Fruit fly (Drosophila melanogaster) whole organism, embryonic: Measurements from ENCODE around the gene CG34242.

Source experiments
- Ada2b ChIP-seq: fragments of 200-800 bp; sonication (Bioruptor generic); IDR thresholded peaks from 2 replicates; pipeline ENCODE4 v1.3.6; 2022; ENCODE audit warnings: missing biosample characterization, missing genetic modification characterization
- Asciz ChIP-seq: fragments of 200-800 bp; sonication (Bioruptor generic); optimal IDR thresholded peaks from 2 replicates; lab custom pipeline; 2017; ENCODE audit warnings: missing biosample characterization, mild to moderate bottlenecking, missing genetic modification characterization, missing genetic modification reagents
- B-H2 ChIP-seq: fragments of 200-800 bp; sonication (Bioruptor generic); optimal IDR thresholded peaks from 2 replicates; lab custom pipeline; 2018; ENCODE audit warnings: missing biosample characterization, mild to moderate bottlenecking, missing genetic modification characterization
- Bdp1 ChIP-seq: fragments of 200-800 bp; sonication (Bioruptor generic); optimal IDR thresholded peaks from 3 replicates; lab custom pipeline; 2016; ENCODE audit warnings: missing biosample characterization, missing genetic modification characterization
- BtbVII ChIP-seq: fragments of 200-800 bp; sonication (Bioruptor generic); optimal IDR thresholded peaks from 3 replicates; lab custom pipeline; 2017; ENCODE audit warnings: missing biosample characterization, mild to moderate bottlenecking, missing genetic modification characterization
- CG11695 ChIP-seq: fragments of 200-800 bp; sonication (Bioruptor generic); IDR thresholded peaks from 3 replicates; pipeline ENCODE4 v1.3.6; 2022; ENCODE audit warnings: missing biosample characterization, missing genetic modification characterization
- CG12659 ChIP-seq: fragments of 200-800 bp; sonication (Bioruptor generic); optimal IDR thresholded peaks from 3 replicates; lab custom pipeline; 2017; ENCODE audit warnings: mild to moderate bottlenecking, missing biosample characterization, missing genetic modification reagents, missing genetic modification characterization
- CG13424 ChIP-seq: fragments of 200-800 bp; sonication (Bioruptor generic); optimal IDR thresholded peaks from 2 replicates; lab custom pipeline; 2019; ENCODE audit warnings: missing biosample characterization, mild to moderate bottlenecking, missing genetic modification characterization, moderate library complexity
- CG14014 ChIP-seq: fragments of 200-800 bp; sonication (Bioruptor generic); IDR thresholded peaks from 2 replicates; pipeline ENCODE4 v1.3.6; 2022; ENCODE audit warnings: missing biosample characterization, missing genetic modification characterization
- CG14860 ChIP-seq: fragments of 200-800 bp; sonication (Bioruptor generic); IDR thresholded peaks from 3 replicates; pipeline ENCODE4 v1.3.6; 2022; ENCODE audit warnings: missing biosample characterization, missing genetic modification characterization; ENCODE audit not compliant: partially characterized antibody
- CG15269 ChIP-seq: fragments of 200-800 bp; sonication (Bioruptor generic); optimal IDR thresholded peaks from 2 replicates; lab custom pipeline; 2018; ENCODE audit warnings: missing biosample characterization, mild to moderate bottlenecking, missing genetic modification characterization, moderate library complexity
- CG15601 ChIP-seq: fragments of 200-800 bp; sonication (Bioruptor generic); optimal IDR thresholded peaks from 3 replicates; lab custom pipeline; 2019; ENCODE audit warnings: missing biosample characterization, mild to moderate bottlenecking, missing genetic modification characterization, moderate library complexity
- CG16813 ChIP-seq: fragments of 200-800 bp; sonication (Bioruptor generic); IDR thresholded peaks from 3 replicates; pipeline ENCODE4 v1.3.6; 2022; ENCODE audit warnings: missing biosample characterization, missing genetic modification characterization; ENCODE audit not compliant: partially characterized antibody
- CG17359 ChIP-seq: fragments of 200-800 bp; sonication (Bioruptor generic); optimal IDR thresholded peaks from 3 replicates; lab custom pipeline; 2018; ENCODE audit warnings: missing biosample characterization, mild to moderate bottlenecking, missing genetic modification characterization, moderate library complexity
- CG31388 ChIP-seq: fragments of 200-800 bp; sonication (Bioruptor generic); optimal IDR thresholded peaks from 2 replicates; lab custom pipeline; 2016; ENCODE audit warnings: missing biosample characterization, missing genetic modification characterization
- CG32767 ChIP-seq: fragments of 200-800 bp; sonication (Bioruptor generic); IDR thresholded peaks from 2 replicates; pipeline ENCODE4 v1.3.6; 2022; ENCODE audit warnings: missing biosample characterization, missing genetic modification characterization
- CG5245 ChIP-seq: fragments of 200-800 bp; sonication (Bioruptor generic); optimal IDR thresholded peaks from 3 replicates; lab custom pipeline; 2016; ENCODE audit warnings: missing biosample characterization, missing genetic modification characterization
- CG6689 ChIP-seq: fragments of 200-800 bp; sonication (Bioruptor generic); IDR thresholded peaks from 2 replicates; pipeline ENCODE4 v1.3.6; 2022; ENCODE audit warnings: missing biosample characterization, missing genetic modification characterization
- CG7556 ChIP-seq: fragments of 200-800 bp; sonication (Bioruptor generic); optimal IDR thresholded peaks from 2 replicates; lab custom pipeline; 2017; ENCODE audit warnings: missing biosample characterization, mild to moderate bottlenecking, missing genetic modification characterization
- CG9215 ChIP-seq: fragments of 200-800 bp; sonication (Bioruptor generic); IDR thresholded peaks from 2 replicates; pipeline ENCODE4 v1.3.6; 2022; ENCODE audit warnings: missing biosample characterization, missing genetic modification characterization
- CkIIα-i1 ChIP-seq: fragments of 200-800 bp; sonication (Bioruptor generic); IDR thresholded peaks from 2 replicates; pipeline ENCODE4 v1.3.6; 2022; ENCODE audit warnings: missing biosample characterization, missing genetic modification characterization
- Dfd ChIP-seq, 2 experiments: fragments of >200 bp; optimal IDR thresholded peaks; 2 replicates each; lab custom pipeline; 2017; ENCODE audit warnings: missing biosample characterization in 2 of 2, missing genetic modification characterization in 2 of 2
- E2f1 ChIP-seq: fragments of 200-800 bp; sonication (Bioruptor generic); IDR thresholded peaks from 2 replicates; pipeline ENCODE4 v1.3.6; 2022; ENCODE audit warnings: missing biosample characterization, missing genetic modification characterization
- Elba2 ChIP-seq: fragments of 200-800 bp; sonication (Bioruptor generic); optimal IDR thresholded peaks from 3 replicates; lab custom pipeline; 2016; ENCODE audit warnings: missing biosample characterization, missing genetic modification characterization
- H15 ChIP-seq: fragments of 200-800 bp; sonication (Bioruptor generic); IDR thresholded peaks from 3 replicates; pipeline ENCODE4 v1.3.6; 2022; ENCODE audit warnings: missing biosample characterization, missing genetic modification characterization
- Nf-YB ChIP-seq: fragments of 200-800 bp; sonication (Bioruptor generic); optimal IDR thresholded peaks from 3 replicates; lab custom pipeline; 2019; ENCODE audit warnings: missing biosample characterization, mild to moderate bottlenecking, missing genetic modification characterization, moderate library complexity
- Nf-YC ChIP-seq: fragments of 200-800 bp; optimal IDR thresholded peaks from 3 replicates; lab custom pipeline; 2019; ENCODE audit warnings: missing biosample characterization, mild to moderate bottlenecking, missing genetic modification characterization, moderate library complexity
- Ravus ChIP-seq: fragments of 200-800 bp; sonication (Bioruptor generic); IDR thresholded peaks from 2 replicates; pipeline ENCODE4 v1.3.6; 2022; ENCODE audit warnings: missing biosample characterization, missing genetic modification characterization
- ab ChIP-seq: fragments of 200-800 bp; sonication (Bioruptor generic); optimal IDR thresholded peaks from 2 replicates; lab custom pipeline; 2016; ENCODE audit warnings: missing biosample characterization, missing genetic modification characterization
- ara ChIP-seq: fragments of 200-800 bp; sonication (Bioruptor generic); IDR thresholded peaks from 2 replicates; pipeline ENCODE4 v1.3.6; 2022; ENCODE audit warnings: missing biosample characterization, missing genetic modification characterization
- az2 ChIP-seq: fragments of 200-800 bp; sonication (Bioruptor generic); optimal IDR thresholded peaks from 3 replicates; lab custom pipeline; 2016; ENCODE audit warnings: missing biosample characterization, missing genetic modification characterization
- bbx ChIP-seq: fragments of 200-800 bp; sonication (Bioruptor generic); IDR thresholded peaks from 2 replicates; pipeline ENCODE4 v1.3.6; 2022; ENCODE audit warnings: missing biosample characterization, missing genetic modification characterization; ENCODE audit not compliant: partially characterized antibody
- bsh ChIP-seq, 2 experiments: fragments of 200-800 bp; sonication (Bioruptor generic); optimal IDR thresholded peaks; 2 replicates each; lab custom pipeline; 2017 to 2018; ENCODE audit warnings: mild to moderate bottlenecking in 2 of 2, missing biosample characterization in 2 of 2, missing genetic modification characterization in 2 of 2, moderate library complexity in 1 of 2
- btn ChIP-seq: fragments of 200-800 bp; sonication (Bioruptor generic); optimal IDR thresholded peaks from 2 replicates; lab custom pipeline; 2016; ENCODE audit warnings: missing biosample characterization, missing genetic modification characterization
- cad ChIP-seq: fragments of >200 bp; optimal IDR thresholded peaks from 2 replicates; lab custom pipeline; 2017; ENCODE audit warnings: missing biosample characterization, missing genetic modification characterization
- dimm ChIP-seq: fragments of 200-800 bp; sonication (Bioruptor generic); IDR thresholded peaks from 2 replicates; pipeline ENCODE4 v1.3.6; 2022; ENCODE audit warnings: missing biosample characterization, missing genetic modification characterization
- exex ChIP-seq: fragments of 200-800 bp; sonication (Bioruptor generic); optimal IDR thresholded peaks from 4 replicates; lab custom pipeline; 2018; ENCODE audit warnings: missing biosample characterization, mild to moderate bottlenecking, missing genetic modification characterization, moderate library complexity
- gro ChIP-seq: fragments of 200-800 bp; sonication (Bioruptor generic); optimal IDR thresholded peaks from 2 replicates; lab custom pipeline; 2016; ENCODE audit warnings: missing biosample characterization, missing genetic modification characterization
- gsb-n ChIP-seq: fragments of 200-800 bp; sonication (Bioruptor generic); optimal IDR thresholded peaks from 3 replicates; lab custom pipeline; 2018; ENCODE audit warnings: missing biosample characterization, mild to moderate bottlenecking, missing genetic modification characterization
- hkb ChIP-seq, 2 experiments: fragments of 200-800 bp in 1 of 2; fragments of >200 bp in 1 of 2; sonication (Bioruptor generic) in 1 of 2; IDR thresholded peaks in 1 of 2; optimal IDR thresholded peaks in 1 of 2; 2 replicates each; pipeline versions ENCODE4 v1.3.6 to Lab custom; 2017 to 2022; ENCODE audit warnings: missing biosample characterization in 1 of 2, missing genetic modification characterization in 1 of 2
- hth ChIP-seq: fragments of >200 bp; optimal IDR thresholded peaks from 2 replicates; lab custom pipeline; 2017; ENCODE audit warnings: inconsistent platforms
- ind ChIP-seq: fragments of 200-800 bp; sonication (Bioruptor generic); optimal IDR thresholded peaks from 3 replicates; lab custom pipeline; 2016; ENCODE audit warnings: missing biosample characterization, missing genetic modification characterization
- nerfin-2 ChIP-seq: fragments of 200-800 bp; sonication (Bioruptor generic); IDR thresholded peaks from 2 replicates; pipeline ENCODE4 v1.3.6; 2022; ENCODE audit warnings: missing biosample characterization, missing genetic modification characterization; ENCODE audit not compliant: partially characterized antibody
- psq ChIP-seq: fragments of 200-800 bp; sonication (Bioruptor generic); optimal IDR thresholded peaks from 2 replicates; lab custom pipeline; 2017; ENCODE audit warnings: missing biosample characterization, missing genetic modification characterization
- salm ChIP-seq: fragments of 200-800 bp; sonication (Bioruptor generic); optimal IDR thresholded peaks from 2 replicates; lab custom pipeline; 2018; ENCODE audit warnings: missing biosample characterization, mild to moderate bottlenecking, missing genetic modification characterization
- sim ChIP-seq: fragments of 200-800 bp; sonication (Bioruptor generic); IDR thresholded peaks from 2 replicates; pipeline ENCODE4 v1.3.6; 2022; ENCODE audit warnings: missing biosample characterization, missing genetic modification characterization
- so ChIP-seq: fragments of 200-800 bp; sonication (Bioruptor generic); IDR thresholded peaks from 3 replicates; pipeline ENCODE4 v1.3.6; 2022; ENCODE audit warnings: missing biosample characterization, missing genetic modification characterization
- tx ChIP-seq: fragments of 200-800 bp; sonication (Bioruptor generic); optimal IDR thresholded peaks from 2 replicates; lab custom pipeline; 2016; ENCODE audit warnings: missing biosample characterization, missing genetic modification characterization
- wek ChIP-seq: fragments of 200-800 bp; sonication (Bioruptor generic); optimal IDR thresholded peaks from 3 replicates; lab custom pipeline; 2018; ENCODE audit warnings: missing biosample characterization, mild to moderate bottlenecking, missing genetic modification characterization, moderate library complexity
- wor ChIP-seq: fragments of 200-800 bp; sonication (Bioruptor generic); IDR thresholded peaks from 2 replicates; pipeline ENCODE4 v1.3.6; 2022; ENCODE audit warnings: missing biosample characterization, missing genetic modification characterization

Gene CG34242

DNA sequence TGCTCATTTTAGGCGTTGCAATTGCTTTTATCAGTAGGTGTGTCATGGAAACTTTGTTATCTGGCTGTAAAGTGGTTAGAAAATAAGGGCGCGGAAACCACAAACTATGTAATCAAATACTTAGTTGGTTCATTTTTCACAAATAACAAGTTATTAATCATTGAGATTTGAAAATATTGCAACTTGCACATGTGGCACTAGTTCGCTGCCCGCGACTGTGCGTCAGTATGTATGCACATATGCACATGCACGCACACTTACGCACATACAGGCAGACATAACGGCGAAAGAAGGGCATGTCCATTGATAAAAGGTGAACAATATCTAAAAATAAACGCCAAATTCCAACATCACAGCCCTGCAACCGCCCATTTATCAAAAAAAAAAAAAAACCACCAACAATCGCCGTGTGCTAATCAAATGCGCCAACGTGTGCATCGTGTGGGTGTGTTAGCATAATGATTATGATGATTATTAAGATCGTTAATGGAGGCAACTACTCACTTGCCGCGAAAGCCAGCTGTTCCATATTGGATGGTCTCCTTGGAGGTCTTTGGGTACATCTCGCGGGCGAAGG lies 4.3 kb upstream of the CG34242 start (continued):
- TF ChIP-seq hkb (optimal IDR thresholded peaks at IDR 0.05; lab: Kevin White, UChicago) (no peak), hkb (GFP tag; IDR thresholded peaks at IDR 0.05; lab: Robert Waterston, UW) (peak; percentile 80), Ravus (GFP tag; lab: Robert Waterston, UW) (no peak), CG13424 (tag; lab: Kevin White, UChicago) (peak; percentile 44), CG32767 (peak; percentile 58; the same call in 1 of the 2 replicates), Nf-YC (tag; lab: Kevin White, UChicago) (peak; percentile 19), Ada2b (GFP tag; lab: Robert Waterston, UW) (peak; percentile 56), CG5245 (peak; percentile 27), B-H2 (GFP tag; lab: Kevin White, UChicago) (no peak), so (GFP tag; lab: Robert Waterston, UW) (peak; percentile 56; the same call in 1 of the 3 replicates), psq (GFP tag; lab: Kevin White, UChicago) (no peak), hth (no peak), E2f1 (GFP tag; lab: Robert Waterston, UW) (peak; percentile 12; the same call in 1 of the 2 replicates), CG17359 (tag; lab: Kevin White, UChicago) (peak; percentile 70), CG31388 (GFP tag; lab: Kevin White, UChicago) (no peak), ind (peak; percentile 39), CG14014 (GFP tag; lab: Robert Waterston, UW) (0 out of 2 replicates have a peak, but pooled peaks have one; percentile 35), cad (no peak), dimm (no peak), ara (GFP tag; lab: Robert Waterston, UW) (peak; percentile 63), Bdp1 (GFP tag; lab: Kevin White, UChicago) (no peak), sim (no peak), Asciz (GFP tag; lab: Kevin White, UChicago) (peak; percentile 57), CkIIα-i1 (GFP tag; lab: Robert Waterston, UW) (no peak), tx (GFP tag; lab: Kevin White, UChicago) (no peak), CG7556 (GFP tag; lab: Kevin White, UChicago) (peak; percentile 8), CG6689 (GFP tag; lab: Robert Waterston, UW) (peak; percentile 46), bsh (GFP tag; optimal IDR thresholded peaks at IDR 0.05; lab: Kevin White, UChicago) (peak; percentile 23 to 67), Nf-YB (GFP tag; lab: Kevin White, UChicago) (peak; percentile 12), CG15601 (tag; lab: Kevin White, UChicago) (peak; percentile 44), ab (GFP tag; lab: Kevin White, UChicago) (no peak), CG11695 (GFP tag; lab: Robert Waterston, UW) (peak; percentile 47), CG16813 (no peak), Elba2 (no peak), az2 (GFP tag; lab: Kevin White, UChicago) (peak; percentile 49), gsb-n (peak; percentile 23), wor (GFP tag; lab: Robert Waterston, UW) (0 out of 2 replicates have a peak, but pooled peaks have one; percentile 25), H15 (GFP tag; lab: Robert Waterston, UW) (0 out of 3 replicates have a peak, but pooled peaks have one; percentile 32), BtbVII (GFP tag; lab: Kevin White, UChicago) (peak; percentile 19), CG12659 (peak; percentile 21), Dfd (GFP tag; optimal IDR thresholded peaks at IDR 0.05; lab: Kevin White, UChicago) (no peak), salm (tag; lab: Kevin White, UChicago) (peak; percentile 29), wek (GFP tag; lab: Kevin White, UChicago) (no peak), CG15269 (tag; lab: Kevin White, UChicago) (peak; percentile 46), CG9215 (GFP tag; lab: Robert Waterston, UW) (no peak), CG14860 (no peak), nerfin-2 (no peak), exex (tag; lab: Kevin White, UChicago) (no peak), gro (no peak), btn (GFP tag; lab: Kevin White, UChicago) (no peak), bbx (GFP tag; lab: Robert Waterston, UW) (no peak)
